Fruit fly (Drosophila melanogaster) whole organism: ENCODE results near the gene CG7840.
A peak's percentile ranks its signal among the peaks of the same experiment; 100 is the strongest.

Experiments
- CG8478 ChIP-seq: fragments of >200 bp; optimal IDR thresholded peaks from 2 replicates; lab custom pipeline; 2018; ENCODE audit warnings: inconsistent platforms
- Dll ChIP-seq: fragments of >200 bp; optimal IDR thresholded peaks from 2 replicates; lab custom pipeline; 2017
- EcR ChIP-seq, 2 experiments: fragments of >200 bp; optimal IDR thresholded peaks; 2 replicates each; lab custom pipeline; 2017; ENCODE audit warnings: missing biosample characterization in 2 of 2, missing genetic modification characterization in 2 of 2, missing genetic modification reagents in 2 of 2
- pan ChIP-seq: fragments of >200 bp; optimal IDR thresholded peaks from 2 replicates; lab custom pipeline; 2017
- psq ChIP-seq: fragments of >200 bp; optimal IDR thresholded peaks from 2 replicates; lab custom pipeline; 2017
- usp ChIP-seq: fragments of >200 bp; optimal IDR thresholded peaks from 2 replicates; lab custom pipeline; 2017; ENCODE audit warnings: missing biosample characterization, missing genetic modification characterization, mixed read lengths

Gene CG7840

DNA sequence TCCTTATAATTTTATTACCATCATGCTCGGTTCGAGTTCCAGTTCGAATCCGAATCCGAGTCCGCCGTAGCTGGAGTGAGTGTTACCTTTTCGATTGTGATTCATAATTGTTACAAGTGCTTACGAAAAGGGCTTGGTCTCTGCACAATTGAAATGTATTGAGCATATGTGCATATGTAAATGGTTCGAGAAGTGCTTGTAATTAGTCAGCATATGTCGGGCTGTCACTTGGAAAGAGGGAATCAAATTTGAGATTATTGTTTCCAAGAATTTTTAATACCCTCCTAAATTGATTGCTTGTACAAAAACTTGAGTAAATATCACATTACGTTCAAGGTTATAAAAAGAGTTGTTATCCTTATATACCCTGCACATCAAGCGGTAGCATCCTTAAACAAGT, 11.9 kb upstream of the CG7840 start:
- TF ChIP-seq CG8478 (no peak), EcR (GFP tag; optimal IDR thresholded peaks at IDR 0.05; lab: Kevin White, UChicago) (no peak), usp (GFP tag; lab: Kevin White, UChicago) (no peak)

DNA sequence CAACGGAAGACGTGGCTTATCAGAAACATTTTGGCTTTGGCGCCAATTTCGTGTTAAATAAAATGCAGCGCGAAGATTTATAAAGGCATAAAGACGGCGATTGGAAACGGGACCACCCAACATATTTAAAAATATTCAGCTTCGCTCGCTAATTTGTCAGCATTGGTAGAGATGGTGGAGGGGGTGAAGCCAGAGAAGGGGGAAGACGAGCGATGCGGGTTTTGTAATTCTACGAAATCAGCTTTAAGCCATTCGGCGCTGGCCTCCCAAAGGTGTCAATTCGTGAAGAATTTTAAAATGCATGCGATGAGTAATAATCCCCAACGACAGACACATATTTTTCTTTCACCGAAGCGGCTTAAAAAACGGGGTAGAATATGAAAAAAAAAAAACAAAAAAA, 11.3 kb upstream of the CG7840 start:
- TF ChIP-seq EcR (GFP tag; optimal IDR thresholded peaks at IDR 0.05; lab: Kevin White, UChicago), result no peak

DNA sequence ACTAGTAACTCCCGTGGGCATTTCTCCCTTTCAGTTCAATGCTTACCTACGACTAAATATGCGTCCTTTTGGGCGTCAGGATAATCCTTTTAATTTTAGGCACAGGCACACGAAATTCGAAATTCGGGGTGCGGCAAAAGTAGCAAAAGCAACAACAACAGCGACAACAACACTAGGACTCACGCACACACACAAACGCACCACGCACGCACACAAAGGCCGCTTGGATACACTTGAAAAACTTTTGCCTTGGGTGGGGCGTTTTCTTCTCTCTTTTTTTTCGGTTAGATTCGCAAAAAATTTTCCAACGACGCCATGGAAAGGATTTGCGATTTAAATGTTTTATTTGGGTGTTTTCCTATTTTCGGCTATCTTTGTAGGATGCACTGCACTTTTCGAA, 9.0 kb upstream of the CG7840 start:
- TF ChIP-seq EcR (GFP tag; optimal IDR thresholded peaks at IDR 0.05; lab: Kevin White, UChicago) (no peak), Dll (lab: Kevin White, UChicago) (no peak), usp (GFP tag; lab: Kevin White, UChicago) (no peak), pan (no peak), psq (lab: Kevin White, UChicago) (no peak), CG8478 (no peak)

DNA sequence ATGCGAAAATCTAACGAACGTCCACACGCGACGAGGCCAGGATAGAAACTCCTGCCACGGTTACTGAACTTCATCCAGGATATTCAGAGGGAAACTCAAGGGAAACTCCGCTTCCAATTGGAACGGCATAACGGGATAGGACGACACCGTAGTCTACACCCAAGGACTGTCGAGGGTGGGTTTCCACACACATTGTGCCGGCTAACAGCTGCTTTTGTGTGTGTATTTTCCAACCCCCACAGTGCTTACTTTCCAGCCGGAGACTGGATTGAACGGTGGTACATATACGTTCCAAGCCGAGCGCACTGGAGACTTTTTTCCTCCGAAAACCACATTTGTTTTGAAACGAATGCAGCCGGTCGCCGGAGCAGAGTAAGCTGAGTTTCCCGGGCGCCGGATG, 8.3 kb upstream of the CG7840 start:
- TF ChIP-seq usp (GFP tag; lab: Kevin White, UChicago), result no peak
- TF ChIP-seq psq (lab: Kevin White, UChicago), result no peak
- no peak for TF ChIP-seq EcR (GFP tag; optimal IDR thresholded peaks at IDR 0.05; lab: Kevin White, UChicago)
- TF ChIP-seq Dll (lab: Kevin White, UChicago), result no peak
- TF ChIP-seq CG8478, result no peak
- no peak for TF ChIP-seq pan

DNA sequence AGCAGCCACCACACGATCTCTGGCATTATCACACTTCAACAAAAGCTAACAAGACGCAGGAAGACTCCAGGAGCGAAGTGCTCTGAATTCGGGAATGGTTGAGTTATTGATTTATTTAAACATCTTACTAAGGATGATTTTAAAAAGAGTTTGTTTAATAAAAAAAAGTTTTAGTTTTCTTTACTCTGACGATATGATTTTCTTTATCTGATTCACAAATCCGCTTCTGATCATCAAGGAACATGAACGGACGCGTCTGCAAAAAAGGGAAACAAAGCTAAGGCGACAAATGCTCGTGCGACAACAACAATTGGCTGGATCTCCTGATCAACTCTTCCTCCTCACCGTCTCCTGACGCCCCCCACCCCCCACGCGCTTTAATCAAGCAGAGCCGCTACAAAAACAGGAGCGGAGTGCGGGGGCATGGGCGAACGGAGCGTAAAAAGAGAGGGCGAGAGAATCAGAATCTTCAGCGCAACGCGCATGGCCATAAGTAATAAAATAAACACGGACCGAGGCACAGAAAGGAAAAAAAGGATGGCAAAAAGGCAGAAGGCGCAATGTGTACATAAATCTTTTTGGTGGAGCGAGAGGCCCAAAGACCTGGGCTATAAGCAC, 6.1 kb upstream of the CG7840 start:
- no peak for TF ChIP-seq pan
- TF ChIP-seq CG8478, result no peak
- TF ChIP-seq Dll (lab: Kevin White, UChicago), result no peak
- no peak for TF ChIP-seq usp (GFP tag; lab: Kevin White, UChicago)
- TF ChIP-seq psq (lab: Kevin White, UChicago), result no peak
- TF ChIP-seq EcR (GFP tag; optimal IDR thresholded peaks at IDR 0.05; lab: Kevin White, UChicago), result no peak

DNA sequence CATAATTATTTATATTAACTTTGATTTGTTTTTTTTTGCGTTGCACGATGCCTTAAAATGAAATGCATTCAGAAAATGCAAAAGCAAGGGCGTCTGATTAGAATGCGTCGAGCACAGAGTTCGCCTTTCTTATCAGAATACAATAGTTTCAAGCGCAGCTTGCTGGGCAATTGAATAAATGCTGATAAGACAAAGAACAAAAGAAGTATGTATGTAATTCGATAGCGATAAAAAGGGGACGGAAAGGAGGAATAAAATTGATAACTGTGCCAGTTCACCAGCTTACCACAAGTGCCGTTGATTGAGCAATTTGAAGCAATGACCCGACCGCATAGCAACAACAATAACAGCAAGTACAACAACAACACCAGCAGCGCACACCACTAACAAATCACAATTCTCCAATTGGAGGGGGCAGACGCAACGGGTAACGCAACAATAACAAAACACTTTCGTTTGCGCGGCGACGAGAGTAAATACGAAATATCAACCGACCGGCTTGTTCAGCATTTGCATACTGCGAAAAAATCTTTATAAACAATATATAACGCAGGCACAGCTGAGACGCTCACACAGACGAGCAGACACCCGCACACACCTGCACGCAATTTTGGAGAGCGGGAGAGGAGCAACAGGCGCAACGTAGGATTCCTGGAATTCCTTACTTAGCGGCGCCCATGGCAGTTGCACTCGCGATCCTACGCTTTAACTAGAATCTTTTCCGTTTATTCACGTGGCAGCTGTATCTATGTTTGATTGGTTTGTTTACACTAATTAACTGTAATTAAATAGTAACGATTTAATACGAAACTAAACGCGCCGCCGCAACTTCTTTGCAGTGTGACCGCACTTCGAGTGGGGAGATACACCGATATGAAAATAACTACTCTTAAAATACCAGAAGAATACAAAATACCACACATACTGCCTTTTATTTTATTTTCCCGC, 4.9 kb upstream of the CG7840 start, which contains the start of gene Btk:
Gene Btk, minus strand, starts transcription at position 860 of the 948 bp plus-strand sequence.
- no peak for TF ChIP-seq psq (lab: Kevin White, UChicago)
- no peak for TF ChIP-seq CG8478
- no peak for TF ChIP-seq Dll (lab: Kevin White, UChicago)
- no peak for TF ChIP-seq usp (GFP tag; lab: Kevin White, UChicago)
- no peak for TF ChIP-seq pan
- peak in 1 of 2 experiments; percentile 25 for TF ChIP-seq EcR (GFP tag; optimal IDR thresholded peaks at IDR 0.05; lab: Kevin White, UChicago)

DNA sequence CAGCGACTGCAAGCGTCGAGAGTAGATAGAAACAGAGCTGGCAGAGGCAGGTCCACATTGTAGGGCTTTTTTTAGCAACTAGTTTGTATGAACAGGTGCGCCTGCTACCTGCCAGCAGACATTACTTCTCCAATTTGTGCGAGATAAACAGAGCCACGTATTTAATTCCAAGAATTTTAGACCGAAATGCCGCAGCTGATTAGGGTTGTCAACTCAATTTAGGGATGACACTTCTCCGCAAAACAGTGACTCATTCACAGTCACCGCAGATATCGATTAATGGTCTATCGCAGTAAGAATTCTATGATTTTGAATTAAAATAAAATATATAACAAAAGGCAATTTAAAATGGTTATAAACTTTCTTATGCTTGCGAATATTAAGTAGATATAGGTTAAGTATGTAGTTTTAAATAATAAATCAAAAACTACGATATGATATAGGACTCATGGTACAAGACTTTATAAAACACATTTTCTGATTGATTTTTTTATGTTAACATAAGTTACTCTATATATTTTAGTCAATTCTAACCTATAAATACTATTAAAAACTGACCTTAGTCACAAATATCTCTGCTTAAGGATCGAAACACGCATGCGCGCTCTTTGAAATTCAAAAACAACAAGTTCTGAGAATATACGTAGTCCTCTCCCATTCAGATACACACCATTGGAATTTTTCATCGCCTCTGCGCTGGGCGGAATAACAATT, 2.5 kb upstream of the CG7840 start, which contains the start of the genes wol and Scgalpha:
Gene wol, minus strand, starts transcription at position 220 of the 714 bp plus-strand sequence.
Gene Scgalpha, plus strand, starts transcription at position 664 of the 714 bp plus-strand sequence.
- no peak for TF ChIP-seq Dll (lab: Kevin White, UChicago)
- TF ChIP-seq EcR (GFP tag; optimal IDR thresholded peaks at IDR 0.05; lab: Kevin White, UChicago), result no peak
- TF ChIP-seq pan, result no peak
- no peak for TF ChIP-seq psq (lab: Kevin White, UChicago)
- TF ChIP-seq CG8478, result no peak
- no peak for TF ChIP-seq usp (GFP tag; lab: Kevin White, UChicago)

DNA sequence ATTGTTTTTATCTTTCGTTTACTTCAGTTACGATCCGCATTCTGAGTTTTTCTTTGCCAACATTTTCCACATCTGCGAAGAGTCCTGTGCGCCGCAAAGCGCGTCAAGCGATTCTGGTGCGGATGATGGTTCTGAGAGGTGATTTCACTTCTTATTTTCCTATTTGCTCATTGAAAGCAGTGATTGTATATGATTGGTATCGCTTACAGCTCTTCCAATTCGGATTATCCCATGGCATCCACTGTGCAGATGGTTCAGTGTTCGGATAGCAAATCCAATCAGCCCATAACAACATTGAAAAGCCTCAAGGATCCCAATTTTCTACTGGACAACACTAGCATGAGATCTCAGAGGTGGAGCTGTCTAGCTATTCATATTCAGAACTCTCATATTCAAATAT, 751 bp upstream of the CG7840 start:
- TF ChIP-seq Dll (lab: Kevin White, UChicago), result no peak
- TF ChIP-seq EcR (GFP tag; optimal IDR thresholded peaks at IDR 0.05; lab: Kevin White, UChicago), result no peak
- no peak for TF ChIP-seq CG8478
- TF ChIP-seq pan, result no peak
- no peak for TF ChIP-seq usp (GFP tag; lab: Kevin White, UChicago)
- no peak for TF ChIP-seq psq (lab: Kevin White, UChicago)

DNA sequence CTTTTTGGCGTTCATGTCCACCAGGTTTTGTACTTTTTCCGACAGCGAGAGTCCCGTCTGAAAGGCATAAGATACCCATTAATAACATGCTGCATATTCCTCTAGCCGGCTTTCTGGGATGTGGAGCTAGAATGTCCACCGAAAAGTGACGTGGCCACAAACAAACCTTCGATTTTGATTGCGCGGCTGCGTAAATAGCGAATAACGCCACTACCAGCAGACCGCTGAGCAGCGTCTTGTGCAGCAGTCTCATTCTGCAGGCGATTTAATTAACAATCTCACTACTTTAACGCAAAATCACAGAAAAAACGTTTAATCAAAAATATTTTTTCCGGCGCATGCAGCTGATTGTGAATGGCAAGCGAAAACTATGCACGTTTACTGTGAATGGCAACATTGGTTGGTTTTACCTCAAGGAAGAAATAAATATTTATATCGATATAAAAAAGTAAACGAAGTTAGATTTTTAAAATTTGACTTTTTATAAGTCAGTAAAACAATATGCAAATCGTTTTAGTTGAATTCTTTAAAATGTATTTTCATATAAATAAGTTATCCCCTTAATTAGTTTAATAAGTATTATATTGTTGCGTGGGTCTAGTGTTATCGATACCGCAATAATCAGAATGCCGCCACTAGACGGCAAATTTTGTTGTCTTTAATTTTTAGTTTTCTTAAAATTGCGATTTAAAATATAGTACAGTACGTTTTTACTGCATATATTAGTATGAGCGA, 2.6 kb downstream of the CG7840 start, which contains the start of the genes Ostgamma and Mettl14:
Gene Ostgamma, minus strand, starts transcription at position 376 of the 735 bp plus-strand sequence.
Gene Mettl14, plus strand, starts transcription at position 611 of the 735 bp plus-strand sequence.
- TF ChIP-seq usp (GFP tag; lab: Kevin White, UChicago) (no peak), CG8478 (no peak), Dll (lab: Kevin White, UChicago) (no peak), EcR (GFP tag; optimal IDR thresholded peaks at IDR 0.05; lab: Kevin White, UChicago) (no peak), pan (no peak), psq (lab: Kevin White, UChicago) (no peak)

DNA sequence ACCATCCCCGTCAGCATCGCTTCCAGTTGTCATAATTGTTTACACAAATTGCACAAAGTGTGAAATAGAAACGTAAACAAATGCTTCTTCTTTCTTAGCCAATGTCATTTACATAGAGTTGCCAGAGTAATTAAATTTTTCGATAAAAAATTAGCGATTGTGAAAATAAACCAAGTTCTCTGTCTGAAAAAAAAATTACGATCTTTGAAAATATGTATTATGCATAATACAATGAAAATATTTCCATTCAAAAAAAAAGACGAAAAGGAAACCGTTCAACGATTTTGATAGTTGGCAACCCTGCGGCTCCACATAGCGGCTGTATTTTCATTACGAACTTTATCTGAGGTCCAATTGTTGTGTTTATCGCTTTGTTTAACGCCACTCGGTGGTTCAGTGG, 5.7 kb downstream of the CG7840 start, which contains the start of the genes CG7810 and CG7806:
Gene CG7810, minus strand, starts transcription at position 105 of the 400 bp plus-strand sequence.
Gene CG7806, plus strand, starts transcription at position 309 of the 400 bp plus-strand sequence.
- TF ChIP-seq usp (GFP tag; lab: Kevin White, UChicago) (no peak), psq (lab: Kevin White, UChicago) (no peak), pan (no peak), CG8478 (no peak), EcR (GFP tag; optimal IDR thresholded peaks at IDR 0.05; lab: Kevin White, UChicago) (no peak), Dll (lab: Kevin White, UChicago) (no peak)

DNA sequence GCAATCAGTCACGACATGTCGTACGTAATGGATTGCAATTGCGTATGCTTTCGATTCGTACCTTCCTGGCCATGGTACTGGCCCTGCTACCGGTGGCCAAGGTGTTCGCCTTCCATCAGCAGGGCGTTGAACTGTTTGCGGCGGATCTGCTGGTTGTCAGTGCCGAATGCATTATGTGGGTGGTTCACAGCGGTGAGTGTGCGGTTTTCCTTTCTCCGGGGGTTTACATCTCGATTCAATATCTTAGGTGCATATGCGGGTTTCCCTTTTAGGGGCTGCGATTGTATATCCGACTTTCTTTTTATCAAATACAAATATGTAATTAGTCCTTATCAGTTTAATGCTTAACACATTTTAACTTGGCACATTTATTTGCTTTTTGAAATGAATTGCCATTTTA, 6.4 kb downstream of the CG7840 start:
- TF ChIP-seq pan (no peak), usp (GFP tag; lab: Kevin White, UChicago) (no peak), EcR (GFP tag; optimal IDR thresholded peaks at IDR 0.05; lab: Kevin White, UChicago) (no peak), Dll (lab: Kevin White, UChicago) (no peak), CG8478 (no peak), psq (lab: Kevin White, UChicago) (no peak)
